Fruit fly (Drosophila melanogaster): Measurements from ENCODE around the gene hh.

DNA sequence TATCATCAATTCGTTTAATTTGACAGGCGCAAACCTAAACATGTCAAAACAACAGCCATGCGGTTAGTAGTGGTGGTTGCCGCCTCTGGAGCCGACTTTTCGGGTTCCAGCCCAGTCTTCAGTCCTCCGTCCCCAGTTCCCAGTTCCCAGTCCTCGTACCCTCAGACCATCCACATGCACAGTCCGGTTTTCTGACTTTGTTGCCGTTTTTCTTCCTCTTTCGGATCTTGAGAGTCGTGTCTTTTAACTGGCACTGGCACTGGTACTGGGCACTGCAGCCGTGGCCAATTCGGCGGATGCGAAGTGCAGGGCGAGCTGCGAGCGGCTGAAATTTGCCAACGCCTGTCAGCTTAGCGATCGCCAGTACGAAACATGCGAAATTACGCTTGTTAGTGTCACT is 9.4 kb downstream of the hh start:
- TF ChIP-seq rgr (GFP tag; optimal IDR thresholded peaks at IDR 0.05) (no peak), HLH106 (tag; optimal IDR thresholded peaks at IDR 0.05) (no peak), Vsx2 (GFP tag; optimal IDR thresholded peaks at IDR 0.05; ENCODE audit: partially characterized antibody) (no peak)

Measured in whole organism, wandering third instar larva.